Worm (Caenorhabditis elegans) whole organism, dauer: ENCODE measurements around the gene nhr-290.

Experiments used
- unc-62 ChIP-seq: sonication (generic microtip); optimal IDR thresholded peaks from 2 replicates; lab custom pipeline; 2017; ENCODE audit warnings: missing biosample characterization, missing genetic modification reagents, missing genetic modification characterization

Gene nhr-290

DNA sequence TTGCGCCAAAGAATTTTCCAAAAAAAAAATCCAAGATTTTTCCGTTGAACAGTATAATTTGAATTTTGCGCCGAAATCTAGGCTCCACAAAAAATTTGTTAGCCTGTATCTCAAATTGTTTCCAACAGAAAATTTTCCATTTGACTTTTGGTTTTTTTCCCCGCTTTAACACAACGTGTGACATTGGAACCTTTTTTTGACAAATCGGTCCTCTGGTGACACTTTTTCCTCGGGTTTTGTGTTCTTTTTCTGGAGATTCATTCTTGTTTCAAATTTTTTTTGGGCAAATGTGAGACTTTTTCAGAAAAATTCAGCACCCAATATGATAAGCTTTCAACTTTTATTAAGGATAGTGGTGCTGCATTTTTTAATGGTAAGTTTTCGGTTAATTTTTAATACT lies 34.4 kb downstream of the nhr-290 start, which contains the start of gene acr-17:
Gene acr-17, plus strand, starts transcription at position 301 of the 400 bp plus-strand sequence.
- TF ChIP-seq unc-62 (GFP tag; lab: Kevin White, UChicago): no peak

DNA sequence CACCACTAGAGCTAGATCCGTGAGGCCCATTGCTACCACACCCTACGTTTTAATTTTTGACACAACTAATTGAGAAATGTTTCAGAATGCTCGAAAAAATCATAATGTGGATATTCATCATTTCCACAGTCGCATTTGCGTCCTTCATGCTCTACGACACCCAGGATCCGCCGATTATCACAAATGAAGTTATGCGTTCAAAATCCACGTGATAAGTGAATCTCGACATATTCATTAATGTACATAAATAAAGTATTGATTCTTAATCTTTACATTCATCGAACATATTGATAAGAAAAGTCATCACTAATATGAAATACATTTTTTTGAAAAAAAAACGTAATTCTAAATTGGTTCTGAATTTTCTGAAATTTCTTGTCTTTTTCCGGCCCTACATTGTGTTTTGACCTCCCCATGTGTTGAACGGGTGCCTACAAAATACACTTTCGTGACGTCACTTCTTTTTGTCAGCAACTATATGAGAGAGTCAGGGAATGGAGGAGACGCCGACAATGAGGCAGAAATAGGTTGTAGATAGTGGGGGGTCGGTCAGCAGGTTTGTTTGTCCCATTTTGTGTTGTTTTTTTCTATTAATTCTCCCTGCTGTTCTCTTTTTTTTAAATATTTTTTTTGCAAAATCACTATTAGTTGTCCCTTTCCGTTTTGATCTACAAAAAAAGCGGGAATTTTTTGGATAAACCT lies 41.2 kb downstream of the nhr-290 start, which contains the start of gene F53E10.1:
Gene F53E10.1, plus strand, starts transcription at position 325 of the 702 bp plus-strand sequence.
- TF ChIP-seq unc-62 (GFP tag; lab: Kevin White, UChicago): no peak

ce11 chrV:2617499-2617898 lies 43.5 kb downstream of the nhr-290 start:
- TF ChIP-seq unc-62 (GFP tag; lab: Kevin White, UChicago): no peak

ce11 chrV:2621879-2622278 lies 47.9 kb downstream of the nhr-290 start, which contains the start of gene srh-271:
Gene srh-271, minus strand, starts transcription at chrV:2621979.
- TF ChIP-seq unc-62 (GFP tag; lab: Kevin White, UChicago): no peak

DNA sequence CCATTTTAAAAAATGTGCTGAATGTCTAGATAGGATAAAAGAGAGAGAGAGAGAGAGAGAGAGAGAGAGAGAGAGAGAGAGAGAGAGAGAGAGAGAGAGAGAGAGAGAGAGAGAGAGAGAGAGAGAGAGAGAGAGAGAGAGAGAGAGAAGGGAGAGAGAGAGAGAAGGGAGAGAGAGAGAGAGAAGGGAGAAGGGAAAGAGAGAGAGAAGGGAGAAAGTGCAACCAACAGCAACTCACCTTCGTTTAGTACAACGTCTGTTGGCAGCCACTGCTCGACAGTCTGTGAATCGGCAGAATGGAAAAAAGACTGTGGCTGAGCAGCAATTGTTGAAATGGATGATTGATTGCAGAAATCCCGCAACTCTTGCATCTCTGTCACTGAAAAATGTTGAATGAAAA lies 49.8 kb downstream of the nhr-290 start:
- TF ChIP-seq unc-62 (GFP tag; lab: Kevin White, UChicago): no peak
